Worm (Caenorhabditis elegans): ENCODE measurements around the gene sur-7.

- no peak for TF ChIP-seq nhr-120 (GFP tag; IDR thresholded peaks at IDR 0.05)
- no peak for TF ChIP-seq xnd-1 (tag; optimal IDR thresholded peaks at IDR 0.05)
- no peak for TF ChIP-seq hmg-1.2 (GFP tag; IDR thresholded peaks at IDR 0.05)
- no peak for TF ChIP-seq snpc-1.1 (tag; optimal IDR thresholded peaks at IDR 0.05; ENCODE audit: insufficient read depth)
- no peak for TF ChIP-seq pha-4 (tag; optimal IDR thresholded peaks at IDR 0.05)
- no peak for TF ChIP-seq F49E8.2 (tag; optimal IDR thresholded peaks at IDR 0.05; ENCODE audit: insufficient read depth)
- no peak for TF ChIP-seq nhr-80 (tag; optimal IDR thresholded peaks at IDR 0.05)
- TF ChIP-seq ama-1 (optimal IDR thresholded peaks at IDR 0.05) = no peak
- no peak for TF ChIP-seq ama-1 (GFP tag; optimal IDR thresholded peaks at IDR 0.05)
- no peak for TF ChIP-seq ztf-22 (GFP tag; optimal IDR thresholded peaks at IDR 0.05)
- TF ChIP-seq Y95B8A.8 (GFP tag; IDR thresholded peaks at IDR 0.05) = no peak
Observed at ce11 chrX:16418396-16418795, 42.0 kb downstream of the sur-7 start.
